Fruit fly (Drosophila melanogaster) whole organism, embryonic: ENCODE data around the gene AnxB9.

ENCODE experiments used
- B-H1 ChIP-seq: fragments of 200-800 bp; sonication (Bioruptor generic); IDR thresholded peaks from 3 replicates; pipeline ENCODE4 v1.3.6; 2022; ENCODE audit warnings: missing biosample characterization, missing genetic modification characterization
- Bgb ChIP-seq: fragments of 200-800 bp; sonication (Bioruptor generic); IDR thresholded peaks from 2 replicates; pipeline ENCODE4 v1.3.6; 2022; ENCODE audit warnings: missing biosample characterization, missing genetic modification characterization; ENCODE audit not compliant: partially characterized antibody
- CG10321 ChIP-seq: fragments of 200-800 bp; sonication (Bioruptor generic); IDR thresholded peaks from 2 replicates; pipeline ENCODE4 v1.3.6; 2022; ENCODE audit warnings: missing biosample characterization, missing genetic modification characterization
- CG10979 ChIP-seq: fragments of 200-800 bp; sonication (Bioruptor generic); optimal IDR thresholded peaks from 2 replicates; lab custom pipeline; 2018; ENCODE audit warnings: missing biosample characterization, mild to moderate bottlenecking, missing genetic modification characterization, moderate library complexity
- CG11085 ChIP-seq: fragments of 200-800 bp; sonication (Bioruptor generic); IDR thresholded peaks from 2 replicates; pipeline ENCODE4 v1.3.6; 2022; ENCODE audit warnings: missing biosample characterization, missing genetic modification characterization
- CG13296 ChIP-seq: fragments of 200-800 bp; sonication (Bioruptor generic); optimal IDR thresholded peaks from 3 replicates; lab custom pipeline; 2018; ENCODE audit warnings: missing biosample characterization, mild to moderate bottlenecking, missing genetic modification characterization
- CG13894 ChIP-seq: fragments of 200-800 bp; sonication (Bioruptor generic); optimal IDR thresholded peaks from 3 replicates; lab custom pipeline; 2018; ENCODE audit warnings: missing biosample characterization, mild to moderate bottlenecking, missing genetic modification characterization, moderate library complexity
- CG1603 ChIP-seq: fragments of 200-800 bp; sonication (Bioruptor generic); optimal IDR thresholded peaks from 2 replicates; lab custom pipeline; 2019; ENCODE audit warnings: missing biosample characterization, mild to moderate bottlenecking, missing genetic modification characterization, moderate library complexity
- CG18599 ChIP-seq: fragments of 200-800 bp; sonication (Bioruptor generic); optimal IDR thresholded peaks from 3 replicates; lab custom pipeline; 2017; ENCODE audit warnings: missing biosample characterization, missing genetic modification characterization, mild to moderate bottlenecking, moderate library complexity, missing genetic modification reagents
- CG3163 ChIP-seq: fragments of 200-800 bp; sonication (Bioruptor generic); optimal IDR thresholded peaks from 3 replicates; lab custom pipeline; 2016; ENCODE audit warnings: missing biosample characterization, missing genetic modification characterization
- CG3847 ChIP-seq: fragments of 200-800 bp; sonication (Bioruptor generic); IDR thresholded peaks from 2 replicates; pipeline ENCODE4 v1.3.6; 2022; ENCODE audit warnings: missing biosample characterization, missing genetic modification characterization
- CG5245 ChIP-seq: fragments of 200-800 bp; sonication (Bioruptor generic); optimal IDR thresholded peaks from 3 replicates; lab custom pipeline; 2016; ENCODE audit warnings: missing biosample characterization, missing genetic modification characterization
- CG6175 ChIP-seq: fragments of 200-800 bp; sonication (Bioruptor generic); IDR thresholded peaks from 3 replicates; pipeline ENCODE4 v1.3.6; 2022; ENCODE audit warnings: missing biosample characterization, missing genetic modification characterization
- CG6254 ChIP-seq: fragments of 200-800 bp; sonication (Bioruptor generic); optimal IDR thresholded peaks from 3 replicates; lab custom pipeline; 2017; ENCODE audit warnings: mild to moderate bottlenecking, missing biosample characterization, missing genetic modification reagents, missing genetic modification characterization
- CG7745 ChIP-seq: fragments of 200-800 bp; sonication (Bioruptor generic); optimal IDR thresholded peaks from 2 replicates; lab custom pipeline; 2018; ENCODE audit warnings: missing biosample characterization, mild to moderate bottlenecking, missing genetic modification characterization, moderate library complexity
- CG7839 ChIP-seq: fragments of 200-800 bp; sonication (Bioruptor generic); optimal IDR thresholded peaks from 3 replicates; lab custom pipeline; 2018; ENCODE audit warnings: missing biosample characterization, mild to moderate bottlenecking, missing genetic modification characterization, moderate library complexity
- CG8388 ChIP-seq: fragments of 200-800 bp; sonication (Bioruptor generic); optimal IDR thresholded peaks from 2 replicates; lab custom pipeline; 2019; ENCODE audit warnings: missing biosample characterization, mild to moderate bottlenecking, missing genetic modification characterization, moderate library complexity
- CG9797 ChIP-seq: fragments of 200-800 bp; sonication (Bioruptor generic); optimal IDR thresholded peaks from 3 replicates; lab custom pipeline; 2018; ENCODE audit warnings: missing biosample characterization, mild to moderate bottlenecking, missing genetic modification characterization
- CHES-1-like ChIP-seq: fragments of 200-800 bp; sonication (Bioruptor generic); optimal IDR thresholded peaks from 2 replicates; lab custom pipeline; 2016; ENCODE audit warnings: missing biosample characterization, missing genetic modification characterization
- CTCF ChIP-seq: fragments of 200-800 bp; sonication (Bioruptor generic); optimal IDR thresholded peaks from 2 replicates; lab custom pipeline; 2017; ENCODE audit warnings: missing biosample characterization, mild to moderate bottlenecking, missing genetic modification characterization, moderate library complexity
- CoRest ChIP-seq: fragments of 200-800 bp; sonication (Bioruptor generic); optimal IDR thresholded peaks from 3 replicates; lab custom pipeline; 2018; ENCODE audit warnings: missing biosample characterization, mild to moderate bottlenecking, missing genetic modification characterization, moderate library complexity
- Dp ChIP-seq: fragments of 200-800 bp; sonication (Bioruptor generic); optimal IDR thresholded peaks from 2 replicates; lab custom pipeline; 2018; ENCODE audit warnings: missing biosample characterization, mild to moderate bottlenecking, missing genetic modification characterization, moderate library complexity
- E2f2 ChIP-seq: fragments of 200-800 bp; sonication (Bioruptor generic); IDR thresholded peaks from 2 replicates; pipeline ENCODE4 v1.3.6; 2022; ENCODE audit warnings: missing biosample characterization, missing genetic modification characterization
- Hr39 ChIP-seq: fragments of >200 bp; optimal IDR thresholded peaks from 2 replicates; lab custom pipeline; 2017
- Jarid2 ChIP-seq: fragments of 200-800 bp; sonication (Bioruptor generic); optimal IDR thresholded peaks from 3 replicates; lab custom pipeline; 2017; ENCODE audit warnings: mild to moderate bottlenecking, missing biosample characterization, missing genetic modification reagents, missing genetic modification characterization
- MESR4 ChIP-seq: fragments of 200-800 bp; sonication (Bioruptor generic); optimal IDR thresholded peaks from 2 replicates; lab custom pipeline; 2018; ENCODE audit warnings: missing biosample characterization, mild to moderate bottlenecking, missing genetic modification characterization, moderate library complexity
- Myb ChIP-seq: fragments of 200-800 bp; sonication (Bioruptor generic); optimal IDR thresholded peaks from 2 replicates; lab custom pipeline; 2016; ENCODE audit warnings: missing biosample characterization, missing genetic modification characterization
- Nf-YC ChIP-seq: fragments of 200-800 bp; optimal IDR thresholded peaks from 3 replicates; lab custom pipeline; 2019; ENCODE audit warnings: missing biosample characterization, mild to moderate bottlenecking, missing genetic modification characterization, moderate library complexity
- Opbp ChIP-seq: fragments of 200-800 bp; sonication (Bioruptor generic); IDR thresholded peaks from 3 replicates; pipeline ENCODE4 v1.3.6; 2022; ENCODE audit warnings: missing biosample characterization, missing genetic modification characterization; ENCODE audit not compliant: partially characterized antibody
- Poxn ChIP-seq: fragments of 200-800 bp; sonication (Bioruptor generic); IDR thresholded peaks from 2 replicates; pipeline ENCODE4 v1.3.6; 2022; ENCODE audit warnings: missing biosample characterization, missing genetic modification characterization
- Side ChIP-seq: fragments of 200-800 bp; sonication (Bioruptor generic); optimal IDR thresholded peaks from 2 replicates; lab custom pipeline; 2016; ENCODE audit warnings: missing biosample characterization, missing genetic modification characterization
- Spps ChIP-seq: fragments of 200-800 bp; sonication (Bioruptor generic); optimal IDR thresholded peaks from 2 replicates; lab custom pipeline; 2018; ENCODE audit warnings: missing biosample characterization, mild to moderate bottlenecking, missing genetic modification characterization
- chinmo ChIP-seq: fragments of 200-800 bp; sonication (Bioruptor generic); IDR thresholded peaks from 4 replicates; pipeline ENCODE4 v1.3.6; 2022; ENCODE audit warnings: missing biosample characterization, missing genetic modification characterization; ENCODE audit not compliant: partially characterized antibody
- dimm ChIP-seq: fragments of 200-800 bp; sonication (Bioruptor generic); IDR thresholded peaks from 2 replicates; pipeline ENCODE4 v1.3.6; 2022; ENCODE audit warnings: missing biosample characterization, missing genetic modification characterization
- fd64A ChIP-seq: fragments of 200-800 bp; sonication (Bioruptor generic); optimal IDR thresholded peaks from 3 replicates; lab custom pipeline; 2018; ENCODE audit warnings: missing biosample characterization, mild to moderate bottlenecking, missing genetic modification characterization
- ftz-f1 ChIP-seq: fragments of 200-800 bp; sonication (Bioruptor generic); optimal IDR thresholded peaks from 2 replicates; lab custom pipeline; 2016; ENCODE audit warnings: missing biosample characterization, missing genetic modification characterization
- gro ChIP-seq: fragments of 200-800 bp; sonication (Bioruptor generic); optimal IDR thresholded peaks from 2 replicates; lab custom pipeline; 2016; ENCODE audit warnings: missing biosample characterization, missing genetic modification characterization
- gsb ChIP-seq: fragments of 200-800 bp; sonication (Bioruptor generic); IDR thresholded peaks from 2 replicates; pipeline ENCODE4 v1.3.6; 2022; ENCODE audit warnings: missing biosample characterization, missing genetic modification characterization
- kay ChIP-seq: fragments of 200-800 bp; sonication (Bioruptor generic); optimal IDR thresholded peaks from 2 replicates; lab custom pipeline; 2016; ENCODE audit warnings: missing biosample characterization, missing genetic modification characterization
- lab ChIP-seq: fragments of 200-800 bp; sonication (Bioruptor generic); optimal IDR thresholded peaks from 3 replicates; lab custom pipeline; 2017; ENCODE audit warnings: missing biosample characterization, missing genetic modification characterization, mild to moderate bottlenecking, moderate library complexity, missing genetic modification reagents
- nmo ChIP-seq: fragments of 200-800 bp; sonication (Bioruptor generic); optimal IDR thresholded peaks from 2 replicates; lab custom pipeline; 2018; ENCODE audit warnings: missing biosample characterization, mild to moderate bottlenecking, missing genetic modification characterization, moderate library complexity
- pfk ChIP-seq: fragments of 200-800 bp; sonication (Bioruptor generic); optimal IDR thresholded peaks from 2 replicates; lab custom pipeline; 2018; ENCODE audit warnings: missing biosample characterization, mild to moderate bottlenecking, missing genetic modification characterization, moderate library complexity
- phol ChIP-seq: fragments of 200-800 bp; sonication (Bioruptor generic); optimal IDR thresholded peaks from 3 replicates; lab custom pipeline; 2018; ENCODE audit warnings: missing biosample characterization, mild to moderate bottlenecking, missing genetic modification characterization, moderate library complexity
- row ChIP-seq: fragments of 200-800 bp; sonication (Bioruptor generic); IDR thresholded peaks from 3 replicates; pipeline ENCODE4 v1.3.6; 2022; ENCODE audit warnings: missing biosample characterization, missing genetic modification characterization
- stwl ChIP-seq: fragments of 200-800 bp; sonication (Bioruptor generic); optimal IDR thresholded peaks from 3 replicates; lab custom pipeline; 2018; ENCODE audit warnings: missing biosample characterization, mild to moderate bottlenecking, missing genetic modification characterization, moderate library complexity
- tll ChIP-seq, 2 experiments: fragments of 200-800 bp in 1 of 2; fragments of >200 bp in 1 of 2; sonication (Bioruptor generic) in 1 of 2; optimal IDR thresholded peaks; 2 replicates each; lab custom pipeline; 2017 to 2019; ENCODE audit warnings: missing biosample characterization in 2 of 2, missing genetic modification characterization in 2 of 2, mild to moderate bottlenecking in 1 of 2, moderate library complexity in 1 of 2
- tna ChIP-seq: fragments of 200-800 bp; sonication (Bioruptor generic); IDR thresholded peaks from 2 replicates; pipeline ENCODE4 v1.3.6; 2022; ENCODE audit warnings: missing biosample characterization, missing genetic modification characterization; ENCODE audit not compliant: partially characterized antibody
- trem ChIP-seq: fragments of 200-800 bp; optimal IDR thresholded peaks from 3 replicates; lab custom pipeline; 2019; ENCODE audit warnings: missing biosample characterization, mild to moderate bottlenecking, missing genetic modification characterization, moderate library complexity

The AnxB9 gene

DNA sequence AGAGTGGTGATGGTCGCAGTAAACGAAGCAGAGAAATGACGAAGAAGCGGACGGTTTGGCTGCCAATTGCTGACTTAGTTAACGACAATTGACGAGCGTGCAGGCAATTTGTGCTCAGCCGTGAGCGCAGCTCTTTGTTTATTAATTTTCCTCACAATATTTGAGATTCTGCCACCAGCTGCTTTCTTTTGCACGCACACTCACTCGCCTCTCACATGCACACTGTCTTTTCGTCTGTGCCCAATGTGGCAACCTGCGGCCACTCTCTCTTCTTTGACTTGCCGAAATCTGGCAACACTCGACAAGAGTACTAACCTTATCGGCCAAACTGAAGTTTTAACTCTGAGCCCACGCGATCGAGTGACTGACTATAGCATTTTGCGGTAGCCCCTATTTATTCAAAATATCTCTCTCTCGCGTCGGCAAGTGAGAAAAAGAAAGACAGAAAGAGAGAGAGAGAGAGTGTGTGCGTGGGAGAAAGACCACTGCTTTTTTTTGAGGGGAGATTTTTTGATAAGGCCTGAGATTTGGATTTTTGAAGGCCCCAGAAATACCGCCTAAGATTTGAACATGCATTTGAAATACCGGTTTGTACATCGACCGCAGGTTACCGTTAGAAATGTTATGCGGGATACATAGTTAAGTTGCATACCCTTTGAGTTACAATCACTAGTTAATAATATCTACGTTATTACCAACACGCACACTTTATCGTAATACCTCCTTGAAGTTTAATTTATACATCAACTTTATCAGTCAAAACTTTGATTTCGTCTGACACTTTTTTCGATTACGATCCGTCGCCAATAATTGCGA is 4.4 kb upstream of the AnxB9 start, which contains the start of gene Mvl (continued):
- peak; percentile 39 for TF ChIP-seq nmo (GFP tag; lab: Kevin White, UChicago)
- TF ChIP-seq tna (GFP tag; lab: Robert Waterston, UW) = 0 out of 2 replicates have a peak, but pooled peaks have one; percentile 19
- peak; percentile 74 for TF ChIP-seq Jarid2
- TF ChIP-seq Myb (GFP tag; lab: Kevin White, UChicago) = peak; percentile 88
- peak in 1 of 2 experiments; percentile 82 for TF ChIP-seq tll (GFP tag; optimal IDR thresholded peaks at IDR 0.05; lab: Kevin White, UChicago)
- peak; percentile 5 for TF ChIP-seq CG7745 (tag; lab: Kevin White, UChicago)
- peak; percentile 58 for TF ChIP-seq CG1603
- TF ChIP-seq B-H1 (GFP tag; lab: Robert Waterston, UW) = no peak
- TF ChIP-seq CG18599 (GFP tag; lab: Kevin White, UChicago) = peak; percentile 37
- TF ChIP-seq stwl (tag; lab: Kevin White, UChicago) = peak; percentile 73
- TF ChIP-seq row (GFP tag; lab: Robert Waterston, UW) = 0 out of 3 replicates have a peak, but pooled peaks have one; percentile 21
- TF ChIP-seq CTCF = peak; percentile 30
- peak; percentile 34 for TF ChIP-seq MESR4 (GFP tag; lab: Kevin White, UChicago)
- no peak for TF ChIP-seq CG5245 (GFP tag; lab: Kevin White, UChicago)
- no peak for TF ChIP-seq fd64A (GFP tag; lab: Kevin White, UChicago)
- TF ChIP-seq Opbp (GFP tag; lab: Robert Waterston, UW) = 0 out of 3 replicates have a peak, but pooled peaks have one; percentile 54
- no peak for TF ChIP-seq gsb
- TF ChIP-seq Dp (GFP tag; lab: Kevin White, UChicago) = peak; percentile 79
- TF ChIP-seq CG10979 (tag; lab: Kevin White, UChicago) = peak; percentile 5
- no peak for TF ChIP-seq Hr39 (lab: Kevin White, UChicago)
- peak; percentile 82 for TF ChIP-seq ftz-f1 (GFP tag; lab: Kevin White, UChicago)
- TF ChIP-seq phol (tag; lab: Kevin White, UChicago) = peak; percentile 2
- TF ChIP-seq CoRest (tag; lab: Kevin White, UChicago) = peak; percentile 47
- peak; percentile 89; the same call in 1 of the 4 replicates for TF ChIP-seq chinmo (GFP tag; lab: Robert Waterston, UW)
- no peak for TF ChIP-seq CG11085
- TF ChIP-seq Spps (tag; lab: Kevin White, UChicago) = peak; percentile 6
- TF ChIP-seq CG9797 (GFP tag; lab: Kevin White, UChicago) = peak; percentile 17
- peak; percentile 48; the same call in 1 of the 2 replicates for TF ChIP-seq Bgb (GFP tag; lab: Robert Waterston, UW)
- no peak for TF ChIP-seq CG7839 (tag; lab: Kevin White, UChicago)
- no peak for TF ChIP-seq CG8388 (GFP tag; lab: Kevin White, UChicago)
- no peak for TF ChIP-seq dimm (GFP tag; lab: Robert Waterston, UW)
- TF ChIP-seq gro (GFP tag; lab: Kevin White, UChicago) = peak; percentile 48
- no peak for TF ChIP-seq CG13296 (GFP tag; lab: Kevin White, UChicago)
- TF ChIP-seq Side = peak; percentile 25
- TF ChIP-seq Poxn = no peak
- TF ChIP-seq CG6175 (GFP tag; lab: Robert Waterston, UW) = peak; percentile 89
- TF ChIP-seq CG10321 (GFP tag; lab: Robert Waterston, UW) = peak; percentile 91
- TF ChIP-seq CG13894 (tag; lab: Kevin White, UChicago) = peak; percentile 96
- TF ChIP-seq E2f2 (GFP tag; lab: Robert Waterston, UW) = peak; percentile 82; the same call in 1 of the 2 replicates
- peak; percentile 56 for TF ChIP-seq trem (tag; lab: Kevin White, UChicago)
- TF ChIP-seq CG3163 (GFP tag; lab: Kevin White, UChicago) = peak; percentile 41
- peak; percentile 30 for TF ChIP-seq pfk (GFP tag; lab: Kevin White, UChicago)
- TF ChIP-seq CG3847 (GFP tag; lab: Robert Waterston, UW) = peak; percentile 34; the same call in 1 of the 2 replicates
- peak; percentile 19 for TF ChIP-seq CG6254 (GFP tag; lab: Kevin White, UChicago)
- TF ChIP-seq lab (GFP tag; lab: Kevin White, UChicago) = peak; percentile 71
- TF ChIP-seq kay = peak; percentile 47
- TF ChIP-seq CHES-1-like (GFP tag; lab: Kevin White, UChicago) = peak; percentile 5
- TF ChIP-seq Nf-YC (tag; lab: Kevin White, UChicago) = peak; percentile 12
